Worm (Caenorhabditis elegans): Measurements from ENCODE around the gene srd-11.

- no peak for TF ChIP-seq med-1 (GFP tag; optimal IDR thresholded peaks at IDR 0.05; ENCODE audit: insufficient read depth)
- no peak for TF ChIP-seq klf-2 (GFP tag; conservative IDR thresholded peaks at IDR 0.05)
These were observed 46.8 kb upstream of the srd-11 start for ce11 chrV:13666460-13666859.
